Worm (Caenorhabditis elegans): ENCODE data around the gene sri-18.

sri-18 gene

ce11 chrV:10292819-10293357 is 32.5 kb upstream of the sri-18 start, which contains the start of gene col-149 (continued):
- TF ChIP-seq nhr-77 (tag; optimal IDR thresholded peaks at IDR 0.05) (no peak), T20F7.1 (GFP tag; optimal IDR thresholded peaks at IDR 0.05) (no peak), D1046.2 (GFP tag; IDR thresholded peaks at IDR 0.05) (peak; percentile 6; the same call in 1 of the 2 replicates), aly-2 (tag; optimal IDR thresholded peaks at IDR 0.05) (no peak), zip-2 (tag; optimal IDR thresholded peaks at IDR 0.05) (no peak), nhr-6 (tag; optimal IDR thresholded peaks at IDR 0.05) (no peak), dmd-8 (GFP tag; IDR thresholded peaks at IDR 0.05) (no peak), ZK337.2 (GFP tag; IDR thresholded peaks at IDR 0.05) (no peak), daf-16 (GFP tag; optimal IDR thresholded peaks at IDR 0.05) (no peak), daf-16 (tag; optimal IDR thresholded peaks at IDR 0.05) (no peak), ZK546.5 (tag; optimal IDR thresholded peaks at IDR 0.05) (no peak), ceh-32 (tag; optimal IDR thresholded peaks at IDR 0.05; ENCODE audit: poor library complexity) (no peak), mdl-1 (tag; optimal IDR thresholded peaks at IDR 0.05) (no peak), egl-27 (tag; optimal IDR thresholded peaks at IDR 0.05) (no peak), nhr-42 (GFP tag; IDR thresholded peaks at IDR 0.05) (no peak), daf-8 (GFP tag; IDR thresholded peaks at IDR 0.05) (no peak), mxl-2 (GFP tag; conservative IDR thresholded peaks at IDR 0.05) (no peak), daf-19 (GFP tag; conservative IDR thresholded peaks at IDR 0.05) (no peak), unc-62 (GFP tag; optimal IDR thresholded peaks at IDR 0.05 in 1 of 2) (peak in 1 of 2 experiments; percentile 62), unc-62 (tag; optimal IDR thresholded peaks at IDR 0.05) (no peak), nhr-41 (GFP tag; IDR thresholded peaks at IDR 0.05) (no peak), dmd-9 (GFP tag; IDR thresholded peaks at IDR 0.05) (no peak), lin-13 (GFP tag; optimal IDR thresholded peaks at IDR 0.05) (no peak), lin-29 (GFP tag; IDR thresholded peaks at IDR 0.05) (no peak), cey-2 (tag; optimal IDR thresholded peaks at IDR 0.05; ENCODE audit: borderline replicate concordance, insufficient read depth) (peak; percentile 3), ceh-28 (tag; optimal IDR thresholded peaks at IDR 0.05) (no peak), Y48G9A.11 (GFP tag; IDR thresholded peaks at IDR 0.05) (no peak), rbr-2 (tag; optimal IDR thresholded peaks at IDR 0.05) (no peak), hlh-11 (tag; optimal IDR thresholded peaks at IDR 0.05) (peak; percentile 51), F10B5.3 (tag; optimal IDR thresholded peaks at IDR 0.05) (no peak), F37D6.2 (tag; optimal IDR thresholded peaks at IDR 0.05) (no peak), aha-1 (tag) (peak; percentile 26), unc-39 (tag; optimal IDR thresholded peaks at IDR 0.05) (no peak), ama-1 (optimal IDR thresholded peaks at IDR 0.05) (no peak), arid-1 (GFP tag; conservative IDR thresholded peaks at IDR 0.05) (no peak), vab-7 (GFP tag; IDR thresholded peaks at IDR 0.05) (no peak), spr-3 (GFP tag; optimal IDR thresholded peaks at IDR 0.05) (no peak), gei-8 (GFP tag; optimal IDR thresholded peaks at IDR 0.05) (no peak), pqm-1 (tag; optimal IDR thresholded peaks at IDR 0.05) (peak; percentile 66), nhr-111 (GFP tag; optimal IDR thresholded peaks at IDR 0.05) (no peak), dmd-6 (GFP tag; IDR thresholded peaks at IDR 0.05) (no peak; the same call in 1 of the 2 replicates), nhr-76 (tag; optimal IDR thresholded peaks at IDR 0.05) (no peak), hmg-1.1 (GFP tag; IDR thresholded peaks at IDR 0.05) (no peak), zip-11 (GFP tag; IDR thresholded peaks at IDR 0.05) (no peak)

- TF ChIP-seq nhr-102 (tag; optimal IDR thresholded peaks at IDR 0.05), result no peak
- TF ChIP-seq aha-1 (tag), result peak; percentile 14
- no peak for TF ChIP-seq daf-8 (GFP tag; IDR thresholded peaks at IDR 0.05)
- TF ChIP-seq mes-2 (tag; optimal IDR thresholded peaks at IDR 0.05; ENCODE audit: poor library complexity, severe bottlenecking), result no peak
- TF ChIP-seq Y5F2A.4 (GFP tag; optimal IDR thresholded peaks at IDR 0.05), result no peak
- TF ChIP-seq dmd-6 (GFP tag; IDR thresholded peaks at IDR 0.05), result no peak
- TF ChIP-seq nhr-48 (tag; optimal IDR thresholded peaks at IDR 0.05), result no peak
- TF ChIP-seq F10B5.3 (tag; optimal IDR thresholded peaks at IDR 0.05), result no peak
- TF ChIP-seq fos-1 (tag; optimal IDR thresholded peaks at IDR 0.05), result no peak
- no peak for TF ChIP-seq jun-1 (tag; optimal IDR thresholded peaks at IDR 0.05)
- TF ChIP-seq set-16 (GFP tag; IDR thresholded peaks at IDR 0.05), result peak; percentile 76; the same call in 1 of the 2 replicates
- no peak for TF ChIP-seq T20F7.1 (GFP tag; optimal IDR thresholded peaks at IDR 0.05)
- no peak for TF ChIP-seq daf-19 (GFP tag; conservative IDR thresholded peaks at IDR 0.05)
- no peak for TF ChIP-seq lin-39 (tag; optimal IDR thresholded peaks at IDR 0.05)
- TF ChIP-seq spr-3 (GFP tag; optimal IDR thresholded peaks at IDR 0.05), result no peak
Measured at ce11 chrV:10291848-10292247, 31.5 kb upstream of the sri-18 start.

All from whole organism, L4 larva.